Fruit fly (Drosophila melanogaster) whole organism: ENCODE measurements around the gene CG43062.

Experiments
- CG8478 ChIP-seq: fragments of >200 bp; optimal IDR thresholded peaks from 2 replicates; lab custom pipeline; 2018; ENCODE audit warnings: inconsistent platforms
- Dll ChIP-seq: fragments of >200 bp; optimal IDR thresholded peaks from 2 replicates; lab custom pipeline; 2017
- EcR ChIP-seq, 2 experiments: fragments of >200 bp; optimal IDR thresholded peaks; 2 replicates each; lab custom pipeline; 2017; ENCODE audit warnings: missing biosample characterization in 2 of 2, missing genetic modification characterization in 2 of 2, missing genetic modification reagents in 2 of 2
- pan ChIP-seq: fragments of >200 bp; optimal IDR thresholded peaks from 2 replicates; lab custom pipeline; 2017
- psq ChIP-seq: fragments of >200 bp; optimal IDR thresholded peaks from 2 replicates; lab custom pipeline; 2017
- usp ChIP-seq: fragments of >200 bp; optimal IDR thresholded peaks from 2 replicates; lab custom pipeline; 2017; ENCODE audit warnings: missing biosample characterization, missing genetic modification characterization, mixed read lengths

Gene CG43062

dm6 chr3R:11796780-11797179 is 46.6 kb downstream of the CG43062 start, which contains the start of gene Sbf:
Gene Sbf, minus strand, starts transcription at chr3R:11796948.
- TF ChIP-seq usp (GFP tag; lab: Kevin White, UChicago) = no peak
- no peak for TF ChIP-seq CG8478 (lab: Kevin White, UChicago)
- TF ChIP-seq pan = no peak
- no peak for TF ChIP-seq Dll (lab: Kevin White, UChicago)
- no peak for TF ChIP-seq psq (lab: Kevin White, UChicago)
- TF ChIP-seq EcR (GFP tag; optimal IDR thresholded peaks at IDR 0.05; lab: Kevin White, UChicago) = no peak
